Worm (Caenorhabditis elegans) whole organism, late embryonic: ENCODE data around the gene C24F3.2.
A peak's percentile ranks its signal among the peaks of the same experiment; 100 is the strongest.

Experiments
- C08G9.2 ChIP-seq: sonication (generic microtip); optimal IDR thresholded peaks from 2 replicates; lab custom pipeline; 2016; ENCODE audit warnings: mild to moderate bottlenecking, missing genetic modification characterization, moderate library complexity, missing compliant biosample characterization
- C38D4.7 ChIP-seq: fragments of 200-800 bp; sonication (Bioruptor generic); optimal IDR thresholded peaks from 2 replicates; lab custom pipeline; 2018; ENCODE audit warnings: mild to moderate bottlenecking, missing genetic modification characterization, moderate library complexity, missing compliant biosample characterization
- K09A11.1 ChIP-seq: sonication (generic microtip); optimal IDR thresholded peaks from 2 replicates; lab custom pipeline; 2017; ENCODE audit warnings: antibody characterized with exemption, mild to moderate bottlenecking, missing genetic modification characterization, missing compliant biosample characterization; ENCODE audit not compliant: insufficient read depth
- Y22D7AL.16 ChIP-seq: sonication (generic microtip); optimal IDR thresholded peaks from 2 replicates; lab custom pipeline; 2016; ENCODE audit warnings: missing genetic modification characterization, missing compliant biosample characterization
- ama-1 ChIP-seq: fragments of 150-350 bp; optimal IDR thresholded peaks from 2 replicates; lab custom pipeline; 2014
- ceh-14 ChIP-seq: sonication (generic microtip); optimal IDR thresholded peaks from 2 replicates; lab custom pipeline; 2016; ENCODE audit warnings: missing genotype, missing genetic modification characterization, missing compliant biosample characterization
- ceh-19 ChIP-seq: fragments of 200-800 bp; sonication (Bioruptor generic); optimal IDR thresholded peaks from 2 replicates; lab custom pipeline; 2018; ENCODE audit warnings: mild to moderate bottlenecking, missing genetic modification characterization, missing compliant biosample characterization
- ceh-22 ChIP-seq: sonication (generic microtip); optimal IDR thresholded peaks from 2 replicates; lab custom pipeline; 2017; ENCODE audit warnings: missing biosample characterization, missing genetic modification characterization
- ceh-30 ChIP-seq: fragments of 150-350 bp; optimal IDR thresholded peaks from 2 replicates; lab custom pipeline; 2014; ENCODE audit warnings: missing biosample characterization, missing genetic modification characterization
- ceh-31 ChIP-seq: sonication (generic microtip); optimal IDR thresholded peaks from 2 replicates; lab custom pipeline; 2016; ENCODE audit warnings: missing genetic modification characterization, missing compliant biosample characterization
- ceh-34 ChIP-seq: sonication (generic microtip); optimal IDR thresholded peaks from 2 replicates; lab custom pipeline; 2016; ENCODE audit warnings: mild to moderate bottlenecking, missing genetic modification characterization, missing compliant biosample characterization
- ceh-6 ChIP-seq: fragments of 200-800 bp; sonication (Bioruptor generic); optimal IDR thresholded peaks from 2 replicates; lab custom pipeline; 2018; ENCODE audit warnings: mild to moderate bottlenecking, missing genetic modification characterization, missing compliant biosample characterization
- dmd-4 ChIP-seq: sonication (generic microtip); optimal IDR thresholded peaks from 2 replicates; lab custom pipeline; 2016; ENCODE audit warnings: borderline replicate concordance, missing genetic modification characterization, missing compliant biosample characterization
- elt-4 ChIP-seq: sonication (generic microtip); optimal IDR thresholded peaks from 2 replicates; lab custom pipeline; 2016; ENCODE audit warnings: missing genetic modification characterization, missing compliant biosample characterization
- eyg-1 ChIP-seq: sonication (generic microtip); optimal IDR thresholded peaks from 2 replicates; lab custom pipeline; 2016; ENCODE audit warnings: missing genotype, missing genetic modification characterization, missing compliant biosample characterization
- fax-1 ChIP-seq: sonication (generic microtip); optimal IDR thresholded peaks from 2 replicates; lab custom pipeline; 2016; ENCODE audit warnings: missing genotype, missing genetic modification characterization, missing compliant biosample characterization
- hlh-15 ChIP-seq: sonication (generic microtip); optimal IDR thresholded peaks from 2 replicates; lab custom pipeline; 2016; ENCODE audit warnings: missing genetic modification characterization, missing compliant biosample characterization
- hlh-30 ChIP-seq: sonication (generic microtip); optimal IDR thresholded peaks from 2 replicates; lab custom pipeline; 2017; ENCODE audit warnings: antibody characterized with exemption, missing genetic modification characterization, missing compliant biosample characterization; ENCODE audit not compliant: insufficient read depth
- hlh-6 ChIP-seq: sonication (generic microtip); optimal IDR thresholded peaks from 2 replicates; lab custom pipeline; 2016; ENCODE audit warnings: missing genotype, missing genetic modification characterization, missing compliant biosample characterization
- hlh-8 ChIP-seq: sonication (generic microtip); optimal IDR thresholded peaks from 2 replicates; lab custom pipeline; 2016; ENCODE audit warnings: missing genotype, missing genetic modification characterization, missing compliant biosample characterization
- lin-11 ChIP-seq: fragments of 200-800 bp; sonication (Bioruptor generic); optimal IDR thresholded peaks from 2 replicates; lab custom pipeline; 2018; ENCODE audit warnings: mild to moderate bottlenecking, missing genetic modification characterization, missing compliant biosample characterization
- madf-2 ChIP-seq: sonication (generic microtip); optimal IDR thresholded peaks from 2 replicates; lab custom pipeline; 2017; ENCODE audit warnings: missing genetic modification characterization, missing compliant biosample characterization
- nhr-232 ChIP-seq: sonication (generic microtip); optimal IDR thresholded peaks from 2 replicates; lab custom pipeline; 2016; ENCODE audit warnings: missing genetic modification characterization, missing compliant biosample characterization
- pha-2 ChIP-seq: sonication (generic microtip); optimal IDR thresholded peaks from 2 replicates; lab custom pipeline; 2017; ENCODE audit warnings: mild to moderate bottlenecking, missing genetic modification characterization, missing compliant biosample characterization
- ref-2 ChIP-seq: sonication (generic microtip); optimal IDR thresholded peaks from 2 replicates; lab custom pipeline; 2016; ENCODE audit warnings: missing genetic modification characterization, missing compliant biosample characterization
- sdc-2 ChIP-seq: sonication (generic microtip); optimal IDR thresholded peaks from 2 replicates; lab custom pipeline; 2016; ENCODE audit warnings: missing genotype, missing genetic modification characterization, missing compliant biosample characterization
- sox-4 ChIP-seq: sonication (generic microtip); optimal IDR thresholded peaks from 2 replicates; lab custom pipeline; 2017; ENCODE audit warnings: mild to moderate bottlenecking, missing genetic modification characterization, inconsistent platforms, missing compliant biosample characterization
- tbx-2 ChIP-seq: sonication (generic microtip); optimal IDR thresholded peaks from 2 replicates; lab custom pipeline; 2016; ENCODE audit warnings: missing genetic modification characterization, missing compliant biosample characterization
- tbx-7 ChIP-seq: sonication (generic microtip); optimal IDR thresholded peaks from 2 replicates; lab custom pipeline; 2016; ENCODE audit warnings: missing genotype, missing genetic modification characterization, missing compliant biosample characterization
- ttx-3 ChIP-seq: sonication (generic microtip); optimal IDR thresholded peaks from 2 replicates; lab custom pipeline; 2016; ENCODE audit warnings: missing genetic modification reagents, missing genetic modification characterization, missing compliant biosample characterization
- unc-3 ChIP-seq, 2 experiments: fragments of 200-800 bp in 1 of 2; sonication (Bioruptor generic) in 1 of 2; sonication (generic microtip) in 1 of 2; conservative IDR thresholded peaks in 1 of 2; optimal IDR thresholded peaks in 1 of 2; 2 replicates each; pipeline versions ENCODE4 v1.3.6 to Lab custom; 2016 to 2022; ENCODE audit warnings: missing compliant biosample characterization in 2 of 2, missing genetic modification characterization in 2 of 2, missing genetic modification reagents in 1 of 2
- unc-42 ChIP-seq: sonication (generic microtip); optimal IDR thresholded peaks from 2 replicates; lab custom pipeline; 2016; ENCODE audit warnings: missing genotype, missing genetic modification characterization, missing compliant biosample characterization
- unc-55 ChIP-seq: sonication (generic microtip); optimal IDR thresholded peaks from 2 replicates; lab custom pipeline; 2017; ENCODE audit warnings: missing biosample characterization, missing genetic modification reagents, missing genetic modification characterization
- unc-86 ChIP-seq: sonication (generic microtip); optimal IDR thresholded peaks from 2 replicates; lab custom pipeline; 2016; ENCODE audit warnings: missing genetic modification characterization, missing compliant biosample characterization
- ztf-16 ChIP-seq: sonication (generic microtip); optimal IDR thresholded peaks from 2 replicates; lab custom pipeline; 2017; ENCODE audit warnings: missing genetic modification characterization, missing compliant biosample characterization

Gene C24F3.2

ce11 chrIV:10177779-10178178 lies 44.6 kb upstream of the C24F3.2 start, which contains the start of gene mspn-1:
mspn-1 (plus strand) TSS chrIV:10177968.
- TF ChIP-seq madf-2 (tag; lab: Kevin White, UChicago) (no peak), hlh-8 (no peak), elt-4 (tag; lab: Kevin White, UChicago) (no peak), ceh-22 (tag; lab: Kevin White, UChicago) (no peak), nhr-232 (tag; lab: Kevin White, UChicago) (no peak), K09A11.1 (tag; lab: Kevin White, UChicago) (no peak), tbx-2 (no peak), ama-1 (lab: Kevin White, UChicago) (no peak), hlh-6 (tag; lab: Kevin White, UChicago) (no peak), dmd-4 (tag; lab: Kevin White, UChicago) (no peak)

ce11 chrIV:10180133-10180749 lies 42.1 kb upstream of the C24F3.2 start, which contains the start of gene gta-1:
gta-1 (plus strand) TSS chrIV:10180660.
- TF ChIP-seq hlh-30 (peak; percentile 83), unc-55 (GFP tag; lab: Kevin White, UChicago) (peak; percentile 70), C38D4.7 (GFP tag; lab: Kevin White, UChicago) (no peak)
- TF ChIP-seq, all 69 proteins: peak for 2

- TF ChIP-seq pha-2 (tag; lab: Kevin White, UChicago), result no peak
- TF ChIP-seq elt-4 (tag; lab: Kevin White, UChicago), result no peak
- peak; percentile 34 for TF ChIP-seq unc-42 (tag; lab: Kevin White, UChicago)
- TF ChIP-seq unc-86 (tag; lab: Kevin White, UChicago), result no peak
- no peak for TF ChIP-seq ceh-19
- no peak for TF ChIP-seq eyg-1 (tag; lab: Kevin White, UChicago)
- no peak for TF ChIP-seq C08G9.2 (tag; lab: Kevin White, UChicago)
- no peak for TF ChIP-seq ceh-14 (tag; lab: Kevin White, UChicago)
Measured at ce11 chrIV:10188505-10188904, 33.8 kb upstream of the C24F3.2 start.

ce11 chrIV:10190586-10190985 lies 31.8 kb upstream of the C24F3.2 start:
- TF ChIP-seq ref-2 (tag; lab: Kevin White, UChicago) (no peak), ceh-34 (tag; lab: Kevin White, UChicago) (peak; percentile 52)

ce11 chrIV:10191498-10191897 lies 30.8 kb upstream of the C24F3.2 start:
- TF ChIP-seq ceh-22 (tag; lab: Kevin White, UChicago) (no peak), tbx-7 (no peak), ref-2 (tag; lab: Kevin White, UChicago) (no peak), C08G9.2 (tag; lab: Kevin White, UChicago) (no peak), unc-42 (tag; lab: Kevin White, UChicago) (peak; percentile 82)

ce11 chrIV:10194345-10194744 lies 28.0 kb upstream of the C24F3.2 start, which contains the start of gene ptrg-1:
ptrg-1 (minus strand) TSS chrIV:10194445.
- TF ChIP-seq K09A11.1 (tag; lab: Kevin White, UChicago), result no peak
- TF ChIP-seq Y22D7AL.16, result no peak
- no peak for TF ChIP-seq hlh-15 (tag; lab: Kevin White, UChicago)
- TF ChIP-seq hlh-30, result no peak
- TF ChIP-seq ztf-16 (tag; lab: Kevin White, UChicago), result no peak
- no peak for TF ChIP-seq unc-86 (tag; lab: Kevin White, UChicago)
- no peak for TF ChIP-seq ceh-31 (tag; lab: Kevin White, UChicago)
- no peak for TF ChIP-seq lin-11 (tag; lab: Kevin White, UChicago)
- no peak for TF ChIP-seq ceh-6 (GFP tag; lab: Kevin White, UChicago)
- no peak for TF ChIP-seq ttx-3
- no peak for TF ChIP-seq fax-1
- no peak for TF ChIP-seq sox-4 (tag; lab: Kevin White, UChicago)
- no peak for TF ChIP-seq sdc-2 (tag; lab: Kevin White, UChicago)
- no peak for TF ChIP-seq ceh-30 (tag; lab: Kevin White, UChicago)
- no peak for TF ChIP-seq unc-3 (GFP tag; conservative IDR thresholded peaks at IDR 0.05; lab: Robert Waterston, UW)
- no peak for TF ChIP-seq unc-3 (tag; optimal IDR thresholded peaks at IDR 0.05; lab: Kevin White, UChicago)
- TF ChIP-seq, all 69 proteins: peak for 0
